Worm (Caenorhabditis elegans): Measurements from ENCODE around the gene str-86.

str-86 gene

ce11 chrV:8983604-8984003 lies at the start of gene str-86:
Gene str-86 (minus strand): TSS chrV:8983704.
- TF ChIP-seq fos-1 (tag; optimal IDR thresholded peaks at IDR 0.05) (no peak), lin-15B (tag; optimal IDR thresholded peaks at IDR 0.05) (no peak), ama-1 (optimal IDR thresholded peaks at IDR 0.05) (no peak), nfya-1 (tag; optimal IDR thresholded peaks at IDR 0.05; ENCODE audit: insufficient read depth) (no peak), ceh-16 (tag; optimal IDR thresholded peaks at IDR 0.05) (no peak), elt-2 (tag; optimal IDR thresholded peaks at IDR 0.05) (no peak), snpc-4 (tag; optimal IDR thresholded peaks at IDR 0.05) (no peak), zag-1 (tag; optimal IDR thresholded peaks at IDR 0.05) (no peak), sea-2 (GFP tag; optimal IDR thresholded peaks at IDR 0.05) (no peak), egl-5 (tag; optimal IDR thresholded peaks at IDR 0.05) (no peak), unc-62 (GFP tag; optimal IDR thresholded peaks at IDR 0.05) (no peak)

DNA sequence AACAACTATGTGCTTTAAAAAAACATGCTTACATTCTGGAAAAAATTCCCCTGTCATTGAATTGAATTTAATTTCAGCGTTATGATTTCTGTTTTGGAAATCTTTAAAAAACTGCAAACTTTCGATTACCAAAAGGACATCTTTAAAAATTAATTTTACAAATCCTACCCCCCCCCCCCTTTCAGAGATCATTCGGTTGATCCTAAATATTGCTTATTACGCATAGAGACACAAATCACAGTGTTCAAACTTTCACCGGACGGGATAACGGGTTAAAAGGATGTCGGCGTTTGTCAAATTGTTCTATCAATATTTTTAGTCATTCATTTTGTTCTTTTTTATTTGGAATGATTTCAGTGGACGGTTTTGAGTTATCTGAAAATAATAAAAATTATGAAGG lies 49.8 kb upstream of the str-86 start, which contains the start of gene C25E10.4:
C25E10.4 (plus strand) TSS at position 301 of the 400 bp plus-strand sequence.
- TF ChIP-seq elt-3 (tag; optimal IDR thresholded peaks at IDR 0.05): no peak
- TF ChIP-seq elt-1 (tag; optimal IDR thresholded peaks at IDR 0.05): no peak
- no peak for TF ChIP-seq elt-2 (tag; optimal IDR thresholded peaks at IDR 0.05)
- no peak for TF ChIP-seq pha-4 (tag; optimal IDR thresholded peaks at IDR 0.05)
- TF ChIP-seq fos-1 (tag; optimal IDR thresholded peaks at IDR 0.05): no peak
- no peak for TF ChIP-seq nhr-28 (tag; optimal IDR thresholded peaks at IDR 0.05)
- TF ChIP-seq lsy-12 (tag; optimal IDR thresholded peaks at IDR 0.05): no peak
- no peak for TF ChIP-seq ceh-28 (tag; optimal IDR thresholded peaks at IDR 0.05)
- no peak for TF ChIP-seq pqm-1 (tag; optimal IDR thresholded peaks at IDR 0.05)
- TF ChIP-seq daf-12 (tag; optimal IDR thresholded peaks at IDR 0.05): no peak
- TF ChIP-seq nhr-67 (tag; optimal IDR thresholded peaks at IDR 0.05): no peak
- no peak for TF ChIP-seq ztf-11 (tag; optimal IDR thresholded peaks at IDR 0.05)
- TF ChIP-seq fkh-10 (GFP tag; optimal IDR thresholded peaks at IDR 0.05): no peak
- TF ChIP-seq snpc-4 (tag; optimal IDR thresholded peaks at IDR 0.05): no peak
- TF ChIP-seq ama-1 (optimal IDR thresholded peaks at IDR 0.05): no peak
- TF ChIP-seq ztf-4 (tag; optimal IDR thresholded peaks at IDR 0.05): no peak
- no peak for TF ChIP-seq R02D3.7 (tag; optimal IDR thresholded peaks at IDR 0.05)
- TF ChIP-seq lin-15B (tag; optimal IDR thresholded peaks at IDR 0.05): no peak
- TF ChIP-seq mdl-1 (tag; optimal IDR thresholded peaks at IDR 0.05): no peak
- TF ChIP-seq lin-39 (tag; optimal IDR thresholded peaks at IDR 0.05): no peak

ce11 chrV:9030248-9030647 lies 46.7 kb upstream of the str-86 start, which contains the start of gene C25E10.5:
Gene C25E10.5 (plus strand): TSS chrV:9030548.
- TF ChIP-seq sea-2 (GFP tag; optimal IDR thresholded peaks at IDR 0.05): no peak
- TF ChIP-seq fos-1 (tag; optimal IDR thresholded peaks at IDR 0.05): no peak
- no peak for TF ChIP-seq elt-3 (tag; optimal IDR thresholded peaks at IDR 0.05)
- no peak for TF ChIP-seq nhr-11 (tag; optimal IDR thresholded peaks at IDR 0.05)
- TF ChIP-seq lin-15B (tag; optimal IDR thresholded peaks at IDR 0.05): no peak
- no peak for TF ChIP-seq snpc-4 (tag; optimal IDR thresholded peaks at IDR 0.05)
- no peak for TF ChIP-seq nhr-67 (tag; optimal IDR thresholded peaks at IDR 0.05)

DNA sequence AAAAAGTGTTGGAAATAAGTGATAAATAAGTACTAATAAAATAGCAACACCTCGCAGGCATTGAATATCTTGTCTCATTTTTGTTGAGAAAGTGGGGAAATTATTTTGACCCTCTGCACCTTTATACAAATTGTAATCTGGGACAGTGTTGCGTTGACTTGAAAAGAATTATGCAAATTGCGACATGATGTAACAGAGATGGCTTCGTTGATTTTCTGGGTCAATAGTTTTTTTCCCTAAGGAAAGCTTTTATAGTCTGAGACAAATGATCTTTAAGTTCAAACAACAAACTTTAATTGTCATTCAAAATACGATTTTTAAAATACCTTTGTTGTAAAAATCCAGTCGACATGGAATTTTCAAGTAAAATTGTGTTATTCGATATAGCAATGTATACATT lies 41.2 kb upstream of the str-86 start, which contains the start of gene bus-1:
bus-1 (minus strand) TSS at position 101 of the 400 bp plus-strand sequence.
- TF ChIP-seq daf-12 (tag; optimal IDR thresholded peaks at IDR 0.05) (no peak), R02D3.7 (tag; optimal IDR thresholded peaks at IDR 0.05) (no peak), nhr-12 (tag; optimal IDR thresholded peaks at IDR 0.05) (no peak), nfya-1 (tag; optimal IDR thresholded peaks at IDR 0.05; ENCODE audit: insufficient read depth) (no peak), ama-1 (optimal IDR thresholded peaks at IDR 0.05) (no peak), aly-2 (tag; optimal IDR thresholded peaks at IDR 0.05) (no peak), pqm-1 (tag; optimal IDR thresholded peaks at IDR 0.05) (no peak), nhr-67 (tag; optimal IDR thresholded peaks at IDR 0.05) (no peak), tbx-2 (tag; optimal IDR thresholded peaks at IDR 0.05) (no peak), nhr-28 (tag; optimal IDR thresholded peaks at IDR 0.05) (no peak), ztf-4 (tag; optimal IDR thresholded peaks at IDR 0.05) (no peak), snpc-4 (tag; optimal IDR thresholded peaks at IDR 0.05) (no peak), lsy-12 (tag; optimal IDR thresholded peaks at IDR 0.05) (no peak), mdl-1 (tag; optimal IDR thresholded peaks at IDR 0.05) (no peak), ceh-16 (tag; optimal IDR thresholded peaks at IDR 0.05) (no peak), elt-3 (tag; optimal IDR thresholded peaks at IDR 0.05) (no peak), skn-1 (tag; optimal IDR thresholded peaks at IDR 0.05) (no peak), ceh-9 (tag; optimal IDR thresholded peaks at IDR 0.05) (no peak)

ce11 chrV:9022078-9022477 lies 38.6 kb upstream of the str-86 start, which contains the start of gene oac-41:
Gene oac-41 (minus strand): TSS chrV:9022178.
- no peak for TF ChIP-seq ceh-28 (tag; optimal IDR thresholded peaks at IDR 0.05)
- no peak for TF ChIP-seq fos-1 (tag; optimal IDR thresholded peaks at IDR 0.05)
- no peak for TF ChIP-seq eor-1 (tag; optimal IDR thresholded peaks at IDR 0.05)
- no peak for TF ChIP-seq egl-5 (tag; optimal IDR thresholded peaks at IDR 0.05)
- no peak for TF ChIP-seq lin-15B (tag; optimal IDR thresholded peaks at IDR 0.05)
- no peak for TF ChIP-seq ceh-82 (tag; optimal IDR thresholded peaks at IDR 0.05)
- no peak for TF ChIP-seq jun-1 (tag; optimal IDR thresholded peaks at IDR 0.05)
- TF ChIP-seq ceh-16 (tag; optimal IDR thresholded peaks at IDR 0.05): no peak
- TF ChIP-seq unc-62 (GFP tag; optimal IDR thresholded peaks at IDR 0.05): no peak
- no peak for TF ChIP-seq skn-1 (tag; optimal IDR thresholded peaks at IDR 0.05)
- no peak for TF ChIP-seq lsy-12 (tag; optimal IDR thresholded peaks at IDR 0.05)
- TF ChIP-seq mml-1 (tag; optimal IDR thresholded peaks at IDR 0.05): no peak
- no peak for TF ChIP-seq tbx-2 (tag; optimal IDR thresholded peaks at IDR 0.05)
- TF ChIP-seq ZK546.5 (tag; optimal IDR thresholded peaks at IDR 0.05): no peak
- TF ChIP-seq nfya-1 (tag; optimal IDR thresholded peaks at IDR 0.05; ENCODE audit: insufficient read depth): no peak

Measured in whole organism, L3 larva.